Fruit fly (Drosophila melanogaster) Kc167 (cell line): ENCODE data around the gene CG43094.

Experiments used
- Myc ChIP-seq: fragments of >200 bp; optimal IDR thresholded peaks from 2 replicates; lab custom pipeline; 2017; ENCODE audit warnings: missing external identifiers
- h ChIP-seq: fragments of >200 bp; optimal IDR thresholded peaks from 3 replicates; lab custom pipeline; 2018; ENCODE audit warnings: missing external identifiers
- insv ChIP-seq: fragments of >200 bp; optimal IDR thresholded peaks from 3 replicates; lab custom pipeline; 2018; ENCODE audit warnings: missing external identifiers
- psq ChIP-seq: fragments of >200 bp; optimal IDR thresholded peaks from 2 replicates; lab custom pipeline; 2017; ENCODE audit warnings: missing external identifiers
- ttk ChIP-seq: sonication (Bioruptor generic); optimal IDR thresholded peaks from 2 replicates; lab custom pipeline; 2017; ENCODE audit warnings: missing external identifiers

- no peak for TF ChIP-seq psq (lab: Kevin White, UChicago)
- no peak for TF ChIP-seq h (lab: Kevin White, UChicago)
- no peak for TF ChIP-seq Myc (lab: Kevin White, UChicago)
- no peak for TF ChIP-seq insv (lab: Kevin White, UChicago)
- TF ChIP-seq ttk (lab: Kevin White, UChicago): no peak
Measured at dm6 chr3R:22740930-22741329, 29.9 kb downstream of the CG43094 start, which contains the start of the genes Dcr-1 and CG6985.
